Worm (Caenorhabditis elegans): ENCODE measurements around the gene T21B6.3.
A peak's percentile ranks its signal among the peaks of the same experiment; 100 is the strongest.

Gene T21B6.3

DNA sequence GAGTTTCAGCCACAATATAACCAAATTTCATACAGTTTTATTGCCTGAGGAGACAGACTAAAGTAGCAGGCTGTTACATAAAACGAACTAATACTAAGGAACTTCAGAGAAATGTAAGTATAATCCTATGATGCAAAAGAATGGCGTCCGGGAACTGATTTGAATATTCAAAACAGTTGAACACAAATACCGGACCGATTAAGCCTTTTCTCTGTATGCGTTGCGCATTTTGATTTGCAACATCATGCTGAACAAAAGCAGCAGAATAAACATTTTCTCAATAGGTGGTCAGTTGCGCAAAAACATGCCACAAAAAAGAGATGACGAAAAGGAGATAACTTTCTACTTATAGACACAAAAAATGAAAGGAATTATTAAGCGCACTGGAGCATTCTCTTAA lies 24.7 kb downstream of the T21B6.3 start:
- TF ChIP-seq lin-39 (tag; optimal IDR thresholded peaks at IDR 0.05): no peak

DNA sequence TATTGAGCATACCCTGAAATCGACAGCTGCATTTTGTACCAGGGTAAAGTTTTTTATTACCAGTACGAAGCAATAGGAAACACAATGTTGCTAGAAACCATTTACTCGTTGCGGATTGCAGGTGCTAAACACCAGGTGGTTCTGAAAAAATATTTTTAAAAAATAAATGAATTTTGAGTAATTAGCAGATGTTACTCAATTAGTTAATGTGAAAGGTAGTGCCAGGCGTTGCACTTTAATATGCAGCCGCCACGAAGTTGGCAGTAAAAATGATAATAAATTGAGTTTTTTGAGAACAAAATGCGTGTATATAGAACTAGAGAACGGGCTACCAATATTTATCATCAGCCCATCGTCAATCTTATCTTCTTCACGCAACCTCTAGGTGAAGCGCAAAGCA lies 29.1 kb downstream of the T21B6.3 start, which contains the start of gene nstp-9:
nstp-9 (minus strand) TSS at position 101 of the 400 bp plus-strand sequence.
- TF ChIP-seq nhr-10 (tag; optimal IDR thresholded peaks at IDR 0.05): no peak
- no peak for TF ChIP-seq zag-1 (tag; optimal IDR thresholded peaks at IDR 0.05)
- no peak for TF ChIP-seq ztf-11 (tag; optimal IDR thresholded peaks at IDR 0.05)
- TF ChIP-seq ZK546.5 (tag; optimal IDR thresholded peaks at IDR 0.05): no peak
- TF ChIP-seq unc-62 (GFP tag; optimal IDR thresholded peaks at IDR 0.05): no peak
- no peak for TF ChIP-seq snpc-4 (tag; optimal IDR thresholded peaks at IDR 0.05)
- no peak for TF ChIP-seq nhr-129 (tag; optimal IDR thresholded peaks at IDR 0.05)
- TF ChIP-seq nhr-77 (tag; optimal IDR thresholded peaks at IDR 0.05): no peak
- TF ChIP-seq sem-4 (tag; optimal IDR thresholded peaks at IDR 0.05): no peak
- no peak for TF ChIP-seq lin-11 (tag; optimal IDR thresholded peaks at IDR 0.05)
- no peak for TF ChIP-seq sma-3 (GFP tag; optimal IDR thresholded peaks at IDR 0.05)
- TF ChIP-seq lsy-2 (tag; optimal IDR thresholded peaks at IDR 0.05): no peak
- no peak for TF ChIP-seq R02D3.7 (tag; optimal IDR thresholded peaks at IDR 0.05)
- TF ChIP-seq blmp-1 (tag; optimal IDR thresholded peaks at IDR 0.05; ENCODE audit: insufficient read depth): no peak
- no peak for TF ChIP-seq mdl-1 (tag; optimal IDR thresholded peaks at IDR 0.05)
- no peak for TF ChIP-seq sma-9 (GFP tag; optimal IDR thresholded peaks at IDR 0.05)
- TF ChIP-seq sma-9 (tag; optimal IDR thresholded peaks at IDR 0.05): no peak
- TF ChIP-seq nhr-6 (tag; optimal IDR thresholded peaks at IDR 0.05): no peak

DNA sequence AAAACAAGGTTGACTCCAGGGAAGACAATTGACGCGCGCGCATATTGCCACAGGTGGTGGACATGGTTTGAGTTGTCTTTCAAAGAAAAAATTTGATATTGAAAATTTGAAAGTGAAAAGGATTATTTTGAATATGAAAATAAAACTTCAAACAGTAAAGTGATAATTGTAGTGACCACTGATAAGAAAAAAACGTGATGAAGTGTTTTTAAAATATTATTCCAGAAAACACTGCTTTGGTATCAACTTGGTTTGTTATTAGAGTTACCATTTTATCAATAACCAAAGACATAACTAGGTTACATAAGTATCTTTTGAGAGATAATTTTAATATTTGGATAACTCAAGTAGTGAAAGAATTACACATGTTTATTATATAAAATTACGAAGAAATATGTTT lies 32.6 kb downstream of the T21B6.3 start:
- no peak for TF ChIP-seq ama-1 (optimal IDR thresholded peaks at IDR 0.05)
- TF ChIP-seq ZK546.5 (tag; optimal IDR thresholded peaks at IDR 0.05): no peak
- TF ChIP-seq gmeb-1 (tag; optimal IDR thresholded peaks at IDR 0.05): no peak
- TF ChIP-seq nhr-77 (tag; optimal IDR thresholded peaks at IDR 0.05): no peak
- TF ChIP-seq elt-1 (tag; optimal IDR thresholded peaks at IDR 0.05): no peak
- TF ChIP-seq R02D3.7 (tag; optimal IDR thresholded peaks at IDR 0.05): no peak
- no peak for TF ChIP-seq nhr-12 (tag; optimal IDR thresholded peaks at IDR 0.05)
- TF ChIP-seq lin-39 (tag; optimal IDR thresholded peaks at IDR 0.05): no peak
- no peak for TF ChIP-seq alr-1 (tag; optimal IDR thresholded peaks at IDR 0.05)
- no peak for TF ChIP-seq fos-1 (tag; optimal IDR thresholded peaks at IDR 0.05)
- TF ChIP-seq sem-4 (tag; optimal IDR thresholded peaks at IDR 0.05): no peak
- TF ChIP-seq crh-2 (tag; optimal IDR thresholded peaks at IDR 0.05): no peak
- TF ChIP-seq mdl-1 (tag; optimal IDR thresholded peaks at IDR 0.05): no peak
- no peak for TF ChIP-seq elt-3 (tag; optimal IDR thresholded peaks at IDR 0.05)
- TF ChIP-seq zag-1 (tag; optimal IDR thresholded peaks at IDR 0.05): no peak
- no peak for TF ChIP-seq nhr-10 (tag; optimal IDR thresholded peaks at IDR 0.05)
- TF ChIP-seq skn-1 (tag; optimal IDR thresholded peaks at IDR 0.05): no peak
- no peak for TF ChIP-seq ceh-16 (tag; optimal IDR thresholded peaks at IDR 0.05)

DNA sequence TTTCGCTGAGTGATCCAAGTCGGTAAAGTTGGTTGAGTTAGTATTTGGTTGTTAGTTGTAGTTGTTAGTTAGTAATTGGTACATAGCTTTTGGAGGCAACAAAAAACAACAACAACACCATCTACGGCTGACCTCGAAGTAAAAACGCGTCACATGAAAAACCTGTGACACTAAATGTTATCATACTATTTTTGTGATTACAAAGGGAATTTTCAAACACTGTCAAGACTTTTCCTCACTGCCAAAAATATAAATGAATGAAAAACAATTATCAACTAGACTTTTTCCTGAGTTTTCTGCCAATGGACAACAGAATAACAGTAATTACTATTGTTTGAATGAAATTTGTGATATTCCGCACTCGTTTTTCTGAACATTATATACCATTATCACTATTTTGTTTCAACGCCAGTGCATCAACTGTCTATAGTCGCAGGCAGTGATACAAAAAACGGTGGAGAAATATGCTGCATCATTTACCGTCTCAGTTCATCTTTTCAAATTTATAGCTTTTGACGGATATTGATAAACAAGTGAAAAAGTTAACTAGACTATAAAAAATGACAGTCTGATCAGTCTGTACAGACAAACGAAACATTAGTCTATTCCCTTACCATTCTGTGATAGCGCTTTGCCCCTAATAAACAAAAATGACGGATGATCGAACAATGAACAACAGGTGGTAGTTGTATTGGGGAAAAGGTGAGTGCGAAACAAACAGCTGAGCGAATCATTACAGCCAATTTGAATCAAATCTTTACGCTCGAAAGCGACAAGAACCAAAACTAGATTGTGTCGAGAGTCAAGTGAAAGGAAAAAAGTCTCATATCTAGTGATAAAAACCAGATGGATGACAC lies 34.1 kb downstream of the T21B6.3 start:
- TF ChIP-seq ceh-16 (tag; optimal IDR thresholded peaks at IDR 0.05) (no peak), nhr-23 (tag; optimal IDR thresholded peaks at IDR 0.05) (no peak), snpc-4 (tag; optimal IDR thresholded peaks at IDR 0.05) (no peak), fos-1 (tag; optimal IDR thresholded peaks at IDR 0.05) (peak; percentile 39), mdl-1 (tag; optimal IDR thresholded peaks at IDR 0.05) (no peak), unc-39 (tag; optimal IDR thresholded peaks at IDR 0.05) (no peak), nhr-129 (tag; optimal IDR thresholded peaks at IDR 0.05) (no peak), alr-1 (tag; optimal IDR thresholded peaks at IDR 0.05) (no peak), nhr-21 (tag; optimal IDR thresholded peaks at IDR 0.05) (no peak), F13H6.1 (tag; optimal IDR thresholded peaks at IDR 0.05) (no peak), sem-4 (tag; optimal IDR thresholded peaks at IDR 0.05) (no peak), Y55F3AM.14 (GFP tag; optimal IDR thresholded peaks at IDR 0.05) (no peak), nhr-237 (tag; optimal IDR thresholded peaks at IDR 0.05) (no peak), mbf-1 (tag; optimal IDR thresholded peaks at IDR 0.05) (no peak), lsy-2 (tag; optimal IDR thresholded peaks at IDR 0.05) (no peak), sma-3 (GFP tag; optimal IDR thresholded peaks at IDR 0.05) (peak; percentile 4), unc-62 (GFP tag; optimal IDR thresholded peaks at IDR 0.05) (no peak), dmd-4 (tag; optimal IDR thresholded peaks at IDR 0.05) (no peak), nhr-10 (tag; optimal IDR thresholded peaks at IDR 0.05) (no peak), sma-9 (GFP tag; optimal IDR thresholded peaks at IDR 0.05) (no peak), sma-9 (tag; optimal IDR thresholded peaks at IDR 0.05) (no peak), blmp-1 (tag; optimal IDR thresholded peaks at IDR 0.05; ENCODE audit: insufficient read depth) (peak; percentile 9), ztf-11 (tag; optimal IDR thresholded peaks at IDR 0.05) (no peak), crh-2 (tag; optimal IDR thresholded peaks at IDR 0.05) (no peak), lin-13 (GFP tag; optimal IDR thresholded peaks at IDR 0.05) (no peak), ama-1 (optimal IDR thresholded peaks at IDR 0.05) (no peak), C34F6.9 (tag; optimal IDR thresholded peaks at IDR 0.05) (no peak), peb-1 (tag; optimal IDR thresholded peaks at IDR 0.05) (no peak)

Data from whole organism, L2 larva.